Fruit fly (Drosophila melanogaster) whole organism, embryonic: ENCODE measurements around the gene cu.

ENCODE experiments used
- Atf-2 ChIP-seq: fragments of 200-800 bp; sonication (Bioruptor generic); optimal IDR thresholded peaks from 2 replicates; lab custom pipeline; 2016; ENCODE audit warnings: missing biosample characterization, missing genetic modification characterization
- BEAF-32 ChIP-seq: fragments of 200-800 bp; sonication (Bioruptor generic); optimal IDR thresholded peaks from 3 replicates; lab custom pipeline; 2017; ENCODE audit warnings: missing biosample characterization, missing genetic modification characterization, mild to moderate bottlenecking, moderate library complexity, missing genetic modification reagents
- CG10267 ChIP-seq: fragments of 200-800 bp; sonication (Bioruptor generic); optimal IDR thresholded peaks from 2 replicates; lab custom pipeline; 2018; ENCODE audit warnings: missing biosample characterization, mild to moderate bottlenecking, missing genetic modification characterization, moderate library complexity
- CG10431 ChIP-seq: fragments of 200-800 bp; sonication (Bioruptor generic); optimal IDR thresholded peaks from 3 replicates; lab custom pipeline; 2018; ENCODE audit warnings: missing biosample characterization, mild to moderate bottlenecking, missing genetic modification characterization
- CG11504 ChIP-seq: fragments of 200-800 bp; sonication (Bioruptor generic); optimal IDR thresholded peaks from 3 replicates; lab custom pipeline; 2019; ENCODE audit warnings: missing biosample characterization, mild to moderate bottlenecking, missing genetic modification characterization, moderate library complexity
- CG1233 ChIP-seq: fragments of 200-800 bp; sonication (Bioruptor generic); optimal IDR thresholded peaks from 4 replicates; lab custom pipeline; 2018; ENCODE audit warnings: missing biosample characterization, mild to moderate bottlenecking, missing genetic modification characterization
- CG15011 ChIP-seq: fragments of 200-800 bp; sonication (Bioruptor generic); optimal IDR thresholded peaks from 3 replicates; lab custom pipeline; 2018; ENCODE audit warnings: missing biosample characterization, mild to moderate bottlenecking, missing genetic modification characterization
- CG15269 ChIP-seq: fragments of 200-800 bp; sonication (Bioruptor generic); optimal IDR thresholded peaks from 2 replicates; lab custom pipeline; 2018; ENCODE audit warnings: missing biosample characterization, mild to moderate bottlenecking, missing genetic modification characterization, moderate library complexity
- CG16779 ChIP-seq: fragments of 200-800 bp; sonication (Bioruptor generic); IDR thresholded peaks from 2 replicates; pipeline ENCODE4 v1.3.6; 2022; ENCODE audit warnings: missing biosample characterization, missing genetic modification characterization
- CG16813 ChIP-seq: fragments of 200-800 bp; sonication (Bioruptor generic); IDR thresholded peaks from 3 replicates; pipeline ENCODE4 v1.3.6; 2022; ENCODE audit warnings: missing biosample characterization, missing genetic modification characterization; ENCODE audit not compliant: partially characterized antibody
- CG17829 ChIP-seq: fragments of 200-800 bp; optimal IDR thresholded peaks from 2 replicates; lab custom pipeline; 2019; ENCODE audit warnings: missing biosample characterization, mild to moderate bottlenecking, missing genetic modification characterization, moderate library complexity
- CG1792 ChIP-seq: fragments of 200-800 bp; sonication (Bioruptor generic); optimal IDR thresholded peaks from 2 replicates; lab custom pipeline; 2016; ENCODE audit warnings: missing biosample characterization, missing genetic modification characterization
- CG18619 ChIP-seq: fragments of 200-800 bp; sonication (Bioruptor generic); optimal IDR thresholded peaks from 3 replicates; lab custom pipeline; 2017; ENCODE audit warnings: missing biosample characterization, mild to moderate bottlenecking, missing genetic modification characterization
- CG30020 ChIP-seq: fragments of 200-800 bp; optimal IDR thresholded peaks from 2 replicates; lab custom pipeline; 2019; ENCODE audit warnings: missing biosample characterization, mild to moderate bottlenecking, missing genetic modification characterization, moderate library complexity
- CG3163 ChIP-seq: fragments of 200-800 bp; sonication (Bioruptor generic); optimal IDR thresholded peaks from 3 replicates; lab custom pipeline; 2016; ENCODE audit warnings: missing biosample characterization, missing genetic modification characterization
- CG3281 ChIP-seq: fragments of 200-800 bp; sonication (Bioruptor generic); optimal IDR thresholded peaks from 3 replicates; lab custom pipeline; 2017; ENCODE audit warnings: missing biosample characterization, mild to moderate bottlenecking, missing genetic modification characterization
- CG3838 ChIP-seq: fragments of 200-800 bp; sonication (Bioruptor generic); optimal IDR thresholded peaks from 3 replicates; lab custom pipeline; 2016; ENCODE audit warnings: missing biosample characterization, missing genetic modification characterization
- CG3847 ChIP-seq: fragments of 200-800 bp; sonication (Bioruptor generic); IDR thresholded peaks from 2 replicates; pipeline ENCODE4 v1.3.6; 2022; ENCODE audit warnings: missing biosample characterization, missing genetic modification characterization
- CG42726 ChIP-seq: fragments of 200-800 bp; sonication (Bioruptor generic); IDR thresholded peaks from 2 replicates; pipeline ENCODE4 v1.3.6; 2022; ENCODE audit warnings: missing biosample characterization, missing genetic modification characterization; ENCODE audit not compliant: partially characterized antibody
- CG4404 ChIP-seq: fragments of 200-800 bp; sonication (Bioruptor generic); IDR thresholded peaks from 2 replicates; pipeline ENCODE4 v1.3.6; 2022; ENCODE audit warnings: missing biosample characterization, missing genetic modification characterization
- CG6854 ChIP-seq: fragments of 200-800 bp; sonication (Bioruptor generic); optimal IDR thresholded peaks from 3 replicates; lab custom pipeline; 2017; ENCODE audit warnings: missing biosample characterization, mild to moderate bottlenecking, missing genetic modification characterization
- CG7839 ChIP-seq: fragments of 200-800 bp; sonication (Bioruptor generic); optimal IDR thresholded peaks from 3 replicates; lab custom pipeline; 2018; ENCODE audit warnings: missing biosample characterization, mild to moderate bottlenecking, missing genetic modification characterization, moderate library complexity
- CG8281 ChIP-seq: fragments of 200-800 bp; sonication (Bioruptor generic); optimal IDR thresholded peaks from 2 replicates; lab custom pipeline; 2018; ENCODE audit warnings: missing biosample characterization, mild to moderate bottlenecking, missing genetic modification characterization, moderate library complexity
- CG8359 ChIP-seq: fragments of 200-800 bp; sonication (Bioruptor generic); optimal IDR thresholded peaks from 2 replicates; lab custom pipeline; 2017; ENCODE audit warnings: missing biosample characterization, mild to moderate bottlenecking, missing genetic modification characterization, borderline replicate concordance
- CTCF ChIP-seq: fragments of 200-800 bp; sonication (Bioruptor generic); optimal IDR thresholded peaks from 2 replicates; lab custom pipeline; 2017; ENCODE audit warnings: missing biosample characterization, mild to moderate bottlenecking, missing genetic modification characterization, moderate library complexity
- Dll ChIP-seq: fragments of 200-800 bp; sonication (Bioruptor generic); IDR thresholded peaks from 4 replicates; pipeline ENCODE4 v1.3.6; 2022; ENCODE audit warnings: missing biosample characterization, missing genetic modification characterization; ENCODE audit not compliant: partially characterized antibody
- Gug ChIP-seq: fragments of 200-800 bp; sonication (Bioruptor generic); IDR thresholded peaks from 4 replicates; pipeline ENCODE4 v1.3.6; 2022; ENCODE audit warnings: missing biosample characterization, missing genetic modification characterization
- HmgD ChIP-seq: fragments of 200-800 bp; sonication (Bioruptor generic); optimal IDR thresholded peaks from 3 replicates; lab custom pipeline; 2016; ENCODE audit warnings: missing biosample characterization, missing genetic modification characterization
- Max ChIP-seq: fragments of 200-800 bp; sonication (Bioruptor generic); optimal IDR thresholded peaks from 2 replicates; lab custom pipeline; 2016; ENCODE audit warnings: missing biosample characterization, mild to moderate bottlenecking, missing genetic modification characterization
- NFAT ChIP-seq: fragments of 200-800 bp; sonication (Bioruptor generic); IDR thresholded peaks from 2 replicates; pipeline ENCODE4 v1.3.6; 2022; ENCODE audit warnings: missing biosample characterization, missing genetic modification characterization
- Poxn ChIP-seq: fragments of 200-800 bp; sonication (Bioruptor generic); IDR thresholded peaks from 2 replicates; pipeline ENCODE4 v1.3.6; 2022; ENCODE audit warnings: missing biosample characterization, missing genetic modification characterization
- chif ChIP-seq, 2 experiments: fragments of 200-800 bp; sonication (Bioruptor generic); optimal IDR thresholded peaks; 3 replicates each; lab custom pipeline; 2016; ENCODE audit warnings: missing biosample characterization in 2 of 2, missing genetic modification characterization in 2 of 2
- crc ChIP-seq: fragments of 200-800 bp; sonication (Bioruptor generic); optimal IDR thresholded peaks from 2 replicates; lab custom pipeline; 2016; ENCODE audit warnings: missing biosample characterization, missing genetic modification characterization
- crp ChIP-seq, 2 experiments: fragments of 200-800 bp; sonication (Bioruptor generic); optimal IDR thresholded peaks; 2 replicates in 1 of 2; 3 replicates in 1 of 2; lab custom pipeline; 2017; ENCODE audit warnings: missing biosample characterization in 2 of 2, missing genetic modification characterization in 2 of 2, mild to moderate bottlenecking in 1 of 2, moderate library complexity in 1 of 2
- dati ChIP-seq: fragments of 200-800 bp; sonication (Bioruptor generic); IDR thresholded peaks from 2 replicates; pipeline ENCODE4 v1.3.6; 2022; ENCODE audit warnings: missing biosample characterization, missing genetic modification characterization
- dysf ChIP-seq: fragments of 200-800 bp; sonication (Bioruptor generic); IDR thresholded peaks from 3 replicates; pipeline ENCODE4 v1.3.6; 2022; ENCODE audit warnings: missing biosample characterization, missing genetic modification characterization
- emc ChIP-seq: fragments of 200-800 bp; sonication (Bioruptor generic); optimal IDR thresholded peaks from 2 replicates; lab custom pipeline; 2016; ENCODE audit warnings: missing biosample characterization, missing genetic modification characterization
- gro ChIP-seq: fragments of 200-800 bp; sonication (Bioruptor generic); optimal IDR thresholded peaks from 2 replicates; lab custom pipeline; 2016; ENCODE audit warnings: missing biosample characterization, missing genetic modification characterization
- jigr1 ChIP-seq: fragments of 200-800 bp; sonication (Bioruptor generic); IDR thresholded peaks from 3 replicates; pipeline ENCODE4 v1.3.6; 2022; ENCODE audit warnings: missing biosample characterization, missing genetic modification characterization
- lbe ChIP-seq: fragments of 200-800 bp; sonication (Bioruptor generic); optimal IDR thresholded peaks from 2 replicates; lab custom pipeline; 2016; ENCODE audit warnings: missing biosample characterization, mild to moderate bottlenecking, missing genetic modification characterization
- mirr ChIP-seq: fragments of 200-800 bp; sonication (Bioruptor generic); optimal IDR thresholded peaks from 3 replicates; lab custom pipeline; 2018; ENCODE audit warnings: missing biosample characterization, mild to moderate bottlenecking, missing genetic modification characterization
- onecut ChIP-seq: fragments of 200-800 bp; sonication (Bioruptor generic); IDR thresholded peaks from 2 replicates; pipeline ENCODE4 v1.3.6; 2022; ENCODE audit warnings: missing biosample characterization, missing genetic modification characterization
- p53 ChIP-seq: fragments of 200-800 bp; sonication (Bioruptor generic); optimal IDR thresholded peaks from 2 replicates; lab custom pipeline; 2016; ENCODE audit warnings: missing biosample characterization, missing genetic modification characterization
- run ChIP-seq: fragments of 200-800 bp; sonication (Bioruptor generic); optimal IDR thresholded peaks from 3 replicates; lab custom pipeline; 2018; ENCODE audit warnings: missing biosample characterization, mild to moderate bottlenecking, missing genetic modification characterization
- slbo ChIP-seq: fragments of 200-800 bp; sonication (Bioruptor generic); IDR thresholded peaks from 2 replicates; pipeline ENCODE4 v1.3.6; 2022; ENCODE audit warnings: missing biosample characterization, missing genetic modification characterization
- trem ChIP-seq: fragments of 200-800 bp; optimal IDR thresholded peaks from 3 replicates; lab custom pipeline; 2019; ENCODE audit warnings: missing biosample characterization, mild to moderate bottlenecking, missing genetic modification characterization, moderate library complexity
- usp ChIP-seq: fragments of >200 bp; optimal IDR thresholded peaks from 2 replicates; lab custom pipeline; 2017; ENCODE audit warnings: missing biosample characterization, missing genetic modification characterization
- vfl ChIP-seq: fragments of 200-800 bp; sonication (Bioruptor generic); optimal IDR thresholded peaks from 2 replicates; lab custom pipeline; 2016; ENCODE audit warnings: missing biosample characterization, missing genetic modification characterization
- wek ChIP-seq: fragments of 200-800 bp; sonication (Bioruptor generic); optimal IDR thresholded peaks from 3 replicates; lab custom pipeline; 2018; ENCODE audit warnings: missing biosample characterization, mild to moderate bottlenecking, missing genetic modification characterization, moderate library complexity
- zen ChIP-seq: fragments of 200-800 bp; sonication (Bioruptor generic); optimal IDR thresholded peaks from 3 replicates; lab custom pipeline; 2018; ENCODE audit warnings: missing biosample characterization, mild to moderate bottlenecking, missing genetic modification characterization, moderate library complexity

The cu gene

dm6 chr3R:11211291-11212061 is 14.1 kb downstream of the cu start (continued):
- TF ChIP-seq CG8281 (tag; lab: Kevin White, UChicago) (peak; percentile 9), Atf-2 (GFP tag; lab: Kevin White, UChicago) (peak; percentile 48), lbe (peak; percentile 45), CG16813 (no peak), CG4404 (GFP tag; lab: Robert Waterston, UW) (peak; percentile 37; the same call in 1 of the 2 replicates), CG8359 (GFP tag; lab: Kevin White, UChicago) (no peak), slbo (GFP tag; lab: Robert Waterston, UW) (peak; percentile 90), CG3838 (GFP tag; lab: Kevin White, UChicago) (peak; percentile 36), CG3847 (GFP tag; lab: Robert Waterston, UW) (peak; percentile 56), trem (peak; percentile 39), BEAF-32 (GFP tag; lab: Kevin White, UChicago) (peak; percentile 5), CG17829 (peak; percentile 70), jigr1 (GFP tag; lab: Robert Waterston, UW) (no peak), zen (tag; lab: Kevin White, UChicago) (peak; percentile 53), CG3281 (peak; percentile 63), Dll (GFP tag; lab: Robert Waterston, UW) (0 out of 4 replicates have a peak, but pooled peaks have one; percentile 20), CG10431 (GFP tag; lab: Kevin White, UChicago) (no peak), CG7839 (peak; percentile 75), CG1792 (GFP tag; lab: Kevin White, UChicago) (peak; percentile 64), CG16779 (GFP tag; lab: Robert Waterston, UW) (peak; percentile 77), CG15011 (GFP tag; lab: Kevin White, UChicago) (no peak), crc (GFP tag; lab: Kevin White, UChicago) (peak; percentile 41), CG1233 (peak; percentile 56), CG6854 (GFP tag; lab: Kevin White, UChicago) (peak; percentile 9), dati (GFP tag; lab: Robert Waterston, UW) (no peak), onecut (peak; percentile 34; the same call in 1 of the 2 replicates), p53 (no peak), CG3163 (GFP tag; lab: Kevin White, UChicago) (peak; percentile 34), Gug (peak; percentile 87), CG18619 (peak; percentile 40), CG42726 (GFP tag; lab: Robert Waterston, UW) (no peak), emc (GFP tag; lab: Kevin White, UChicago) (peak; percentile 20), crp (GFP tag; optimal IDR thresholded peaks at IDR 0.05; lab: Kevin White, UChicago) (no peak), dysf (GFP tag; lab: Robert Waterston, UW) (peak; percentile 82), run (tag; lab: Kevin White, UChicago) (no peak), Max (peak; percentile 73), mirr (GFP tag; lab: Kevin White, UChicago) (peak; percentile 68), HmgD (no peak), CG30020 (tag; lab: Kevin White, UChicago) (peak; percentile 10), Poxn (GFP tag; lab: Robert Waterston, UW) (no peak), wek (no peak), usp (GFP tag; lab: Kevin White, UChicago) (no peak), CG11504 (peak; percentile 73), CTCF (peak; percentile 86), vfl (GFP tag; lab: Kevin White, UChicago) (peak; percentile 73), NFAT (GFP tag; lab: Robert Waterston, UW) (peak; percentile 87), CG15269 (tag; lab: Kevin White, UChicago) (peak; percentile 70), CG10267 (peak; percentile 53), chif (GFP tag; optimal IDR thresholded peaks at IDR 0.05; lab: Kevin White, UChicago) (peak; percentile 55 to 66), gro (GFP tag; lab: Kevin White, UChicago) (peak; percentile 70)
